Worm (Caenorhabditis elegans) whole organism, L2 larva: ENCODE data around the gene Y46G5A.36.

Source experiments
- elt-3 ChIP-seq: sonication (generic microtip); optimal IDR thresholded peaks from 2 replicates; lab custom pipeline; 2017; ENCODE audit warnings: missing biosample characterization, missing genetic modification characterization
- fos-1 ChIP-seq: fragments of 150-350 bp; optimal IDR thresholded peaks from 2 replicates; lab custom pipeline; 2014; ENCODE audit warnings: missing biosample characterization, missing genetic modification characterization
- mdl-1 ChIP-seq, 2 experiments: fragments of 150-350 bp in 1 of 2; sonication (generic microtip) in 1 of 2; optimal IDR thresholded peaks; 2 replicates each; lab custom pipeline; 2017; ENCODE audit warnings: missing biosample characterization in 2 of 2, missing genetic modification characterization in 2 of 2
- nhr-21 ChIP-seq: fragments of 150-350 bp; optimal IDR thresholded peaks from 2 replicates; lab custom pipeline; 2014; ENCODE audit warnings: missing biosample characterization, missing genetic modification characterization
- sem-4 ChIP-seq: fragments of 150-350 bp; optimal IDR thresholded peaks from 2 replicates; lab custom pipeline; 2014; ENCODE audit warnings: missing biosample characterization, missing genetic modification reagents, missing genetic modification characterization
- skn-1 ChIP-seq: sonication (generic microtip); optimal IDR thresholded peaks from 2 replicates; lab custom pipeline; 2017; ENCODE audit warnings: missing biosample characterization, missing genetic modification characterization
- ztf-4 ChIP-seq: fragments of 150-350 bp; optimal IDR thresholded peaks from 2 replicates; lab custom pipeline; 2014; ENCODE audit warnings: missing biosample characterization, missing genetic modification characterization

- TF ChIP-seq sem-4 (no peak), mdl-1 (tag; optimal IDR thresholded peaks at IDR 0.05; lab: Kevin White, UChicago) (no peak), nhr-21 (no peak), elt-3 (tag; lab: Kevin White, UChicago) (no peak), ztf-4 (no peak), fos-1 (tag; lab: Kevin White, UChicago) (peak; percentile 5), skn-1 (tag; lab: Kevin White, UChicago) (no peak)
Measured at ce11 chrII:12810709-12811108, 12.8 kb upstream of the Y46G5A.36 start, which contains the start of gene Y46G5A.20.
